Worm (Caenorhabditis elegans): Measurements from ENCODE around the gene C44C10.12.

The C44C10.12 gene

DNA sequence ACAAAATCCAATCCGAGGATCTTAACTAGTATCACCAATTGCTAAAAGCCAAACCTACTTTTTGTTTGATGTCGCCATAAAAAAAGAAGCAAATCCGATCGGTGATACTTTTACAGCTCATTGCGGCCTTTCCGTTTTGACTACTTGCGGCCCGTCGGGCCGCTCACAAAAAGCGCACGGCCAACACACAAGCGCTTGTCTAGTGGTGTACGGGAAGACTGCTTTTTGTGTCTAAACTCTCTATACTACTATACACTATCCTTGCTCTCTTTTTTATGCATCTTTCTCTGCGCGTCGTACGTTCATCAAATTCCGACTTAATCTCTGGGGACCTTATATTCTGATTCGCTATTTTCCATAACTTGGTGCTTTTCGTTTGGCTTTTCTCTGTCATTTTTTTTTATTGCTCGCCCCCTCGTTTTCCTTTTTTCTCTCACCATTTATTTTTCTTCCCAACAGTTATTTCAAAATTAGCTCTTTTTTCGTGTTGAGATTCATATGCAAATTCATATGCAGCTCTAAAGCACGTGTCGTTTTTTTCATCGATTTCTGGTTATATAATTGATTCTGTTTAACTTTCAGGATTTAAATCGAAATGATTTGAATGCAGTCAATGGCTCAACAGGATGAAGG lies 30.1 kb upstream of the C44C10.12 start, which contains the start of gene noca-2:
TSS of gene noca-2 (plus strand) at position 583 of the 633 bp plus-strand sequence.
- TF ChIP-seq ham-2 (GFP tag; optimal IDR thresholded peaks at IDR 0.05) (peak; percentile 83), zip-8 (tag; optimal IDR thresholded peaks at IDR 0.05) (no peak), lin-32 (GFP tag; optimal IDR thresholded peaks at IDR 0.05) (no peak), bed-3 (GFP tag; optimal IDR thresholded peaks at IDR 0.05) (no peak), lin-13 (tag; optimal IDR thresholded peaks at IDR 0.05) (no peak), elt-3 (tag; optimal IDR thresholded peaks at IDR 0.05) (no peak), unc-62 (GFP tag; optimal IDR thresholded peaks at IDR 0.05) (no peak), nhr-237 (tag; optimal IDR thresholded peaks at IDR 0.05) (no peak), mab-5 (tag; optimal IDR thresholded peaks at IDR 0.05) (no peak), sem-2 (GFP tag; optimal IDR thresholded peaks at IDR 0.05) (no peak), pha-4 (tag; optimal IDR thresholded peaks at IDR 0.05) (no peak), cnd-1 (tag; optimal IDR thresholded peaks at IDR 0.05) (no peak), nhr-12 (tag; optimal IDR thresholded peaks at IDR 0.05) (no peak), hlh-1 (tag; optimal IDR thresholded peaks at IDR 0.05) (peak; percentile 23), ztf-11 (tag; optimal IDR thresholded peaks at IDR 0.05) (no peak), lsy-2 (tag; optimal IDR thresholded peaks at IDR 0.05) (peak; percentile 25), unc-120 (tag; optimal IDR thresholded peaks at IDR 0.05; ENCODE audit: poor library complexity, severe bottlenecking) (peak; percentile 16), snpc-4 (tag; optimal IDR thresholded peaks at IDR 0.05) (no peak), nhr-28 (tag; optimal IDR thresholded peaks at IDR 0.05) (no peak), ces-1 (GFP tag; optimal IDR thresholded peaks at IDR 0.05) (peak; percentile 83), nhr-76 (tag; optimal IDR thresholded peaks at IDR 0.05) (no peak), unc-39 (tag; optimal IDR thresholded peaks at IDR 0.05) (no peak), mep-1 (tag; optimal IDR thresholded peaks at IDR 0.05) (peak; percentile 12), ceh-83 (GFP tag; optimal IDR thresholded peaks at IDR 0.05) (no peak), blmp-1 (tag; optimal IDR thresholded peaks at IDR 0.05) (no peak), mls-2 (tag; optimal IDR thresholded peaks at IDR 0.05) (no peak), tbx-8 (GFP tag; optimal IDR thresholded peaks at IDR 0.05) (no peak), sptf-1 (tag; optimal IDR thresholded peaks at IDR 0.05) (no peak), nhr-2 (tag; optimal IDR thresholded peaks at IDR 0.05) (no peak), drap-1 (GFP tag; optimal IDR thresholded peaks at IDR 0.05) (no peak), M03D4.4 (tag; optimal IDR thresholded peaks at IDR 0.05) (no peak)

DNA sequence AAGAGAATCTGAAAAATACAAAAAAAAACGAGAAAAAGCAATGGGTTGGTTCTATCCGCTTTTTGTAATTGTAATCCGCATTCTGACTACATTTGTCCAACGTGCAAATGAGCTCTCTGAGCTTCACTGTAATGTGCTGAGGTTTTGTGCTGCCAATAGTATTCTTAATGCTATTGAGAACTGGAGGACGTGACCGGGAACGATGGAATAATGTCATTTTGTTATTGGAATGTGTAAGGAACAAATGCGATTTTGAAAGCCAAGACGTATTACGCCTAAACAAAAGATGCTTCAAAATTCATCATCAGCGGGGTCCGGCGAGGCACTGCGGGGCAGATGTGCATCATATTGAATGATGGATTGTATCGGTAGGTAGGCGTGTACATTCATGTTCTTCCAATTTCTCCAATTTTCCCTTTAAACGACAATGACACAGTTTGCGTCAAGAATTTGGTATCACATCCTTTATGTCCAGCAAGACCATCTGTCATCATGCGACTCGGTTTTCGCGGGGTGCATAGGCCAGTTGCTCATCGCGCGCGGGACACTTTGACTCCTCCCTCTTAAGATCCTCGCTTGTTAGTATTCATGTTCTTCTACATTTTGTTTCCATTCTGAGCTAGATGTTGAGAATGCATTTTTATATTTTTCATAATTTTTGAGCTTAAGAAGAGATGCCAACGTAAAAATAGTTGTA lies 23.6 kb upstream of the C44C10.12 start:
- no peak for TF ChIP-seq mab-5 (tag; optimal IDR thresholded peaks at IDR 0.05)
- no peak for TF ChIP-seq flh-1 (GFP tag; optimal IDR thresholded peaks at IDR 0.05)
- TF ChIP-seq sptf-1 (tag; optimal IDR thresholded peaks at IDR 0.05), result no peak
- TF ChIP-seq nhr-12 (tag; optimal IDR thresholded peaks at IDR 0.05), result no peak
- TF ChIP-seq nhr-2 (tag; optimal IDR thresholded peaks at IDR 0.05), result no peak
- TF ChIP-seq lin-32 (GFP tag; optimal IDR thresholded peaks at IDR 0.05), result peak; percentile 85
- TF ChIP-seq sem-2 (GFP tag; optimal IDR thresholded peaks at IDR 0.05), result no peak
- TF ChIP-seq cnd-1 (tag; optimal IDR thresholded peaks at IDR 0.05), result peak; percentile 82
- TF ChIP-seq ces-1 (GFP tag; optimal IDR thresholded peaks at IDR 0.05), result peak; percentile 65
- TF ChIP-seq ceh-83 (GFP tag; optimal IDR thresholded peaks at IDR 0.05), result no peak
- no peak for TF ChIP-seq nhr-237 (tag; optimal IDR thresholded peaks at IDR 0.05)
- no peak for TF ChIP-seq ham-2 (GFP tag; optimal IDR thresholded peaks at IDR 0.05)

DNA sequence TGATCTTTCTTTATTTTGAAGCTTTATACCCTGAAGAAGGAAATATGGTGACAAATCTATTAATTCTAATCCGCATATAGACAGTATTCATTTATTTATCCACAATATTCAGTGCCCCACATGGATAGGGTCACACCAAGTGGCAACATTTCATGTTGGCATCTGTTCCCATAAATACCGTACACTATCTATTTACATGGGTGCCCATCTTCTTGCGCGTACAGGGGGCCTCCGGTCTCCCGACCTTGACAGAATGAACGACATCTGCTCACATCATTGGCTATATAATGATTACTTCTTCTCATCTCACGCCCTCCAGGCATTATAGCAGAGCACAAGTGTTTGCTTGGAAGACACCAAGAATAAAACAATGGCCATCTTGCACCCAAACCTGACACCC lies 21.2 kb upstream of the C44C10.12 start:
- TF ChIP-seq ceh-43 (GFP tag; optimal IDR thresholded peaks at IDR 0.05) (no peak), nhr-2 (tag; optimal IDR thresholded peaks at IDR 0.05) (peak; percentile 49), cnd-1 (tag; optimal IDR thresholded peaks at IDR 0.05) (peak; percentile 73)
